Fruit fly (Drosophila melanogaster) whole organism, embryonic: ENCODE data around the gene fru.

ENCODE experiments used
- B-H1 ChIP-seq: fragments of 200-800 bp; sonication (Bioruptor generic); IDR thresholded peaks from 3 replicates; pipeline ENCODE4 v1.3.6; 2022; ENCODE audit warnings: missing biosample characterization, missing genetic modification characterization
- Bdp1 ChIP-seq: fragments of 200-800 bp; sonication (Bioruptor generic); optimal IDR thresholded peaks from 3 replicates; lab custom pipeline; 2016; ENCODE audit warnings: missing biosample characterization, missing genetic modification characterization
- Bteb2 ChIP-seq: fragments of 200-800 bp; sonication (Bioruptor generic); optimal IDR thresholded peaks from 2 replicates; lab custom pipeline; 2016; ENCODE audit warnings: missing biosample characterization, missing genetic modification characterization
- CG10543 ChIP-seq: fragments of 200-800 bp; sonication (Bioruptor generic); optimal IDR thresholded peaks from 3 replicates; lab custom pipeline; 2017; ENCODE audit warnings: missing biosample characterization, mild to moderate bottlenecking, missing genetic modification characterization, moderate library complexity
- CG11695 ChIP-seq: fragments of 200-800 bp; sonication (Bioruptor generic); IDR thresholded peaks from 3 replicates; pipeline ENCODE4 v1.3.6; 2022; ENCODE audit warnings: missing biosample characterization, missing genetic modification characterization
- CG12391 ChIP-seq: fragments of 200-800 bp; sonication (Bioruptor generic); optimal IDR thresholded peaks from 3 replicates; lab custom pipeline; 2018; ENCODE audit warnings: missing biosample characterization, mild to moderate bottlenecking, missing genetic modification characterization, moderate library complexity
- CG14667 ChIP-seq: fragments of 200-800 bp; sonication (Bioruptor generic); IDR thresholded peaks from 2 replicates; pipeline ENCODE4 v1.3.6; 2022; ENCODE audit warnings: missing biosample characterization, missing genetic modification characterization
- CG15269 ChIP-seq: fragments of 200-800 bp; sonication (Bioruptor generic); optimal IDR thresholded peaks from 2 replicates; lab custom pipeline; 2018; ENCODE audit warnings: missing biosample characterization, mild to moderate bottlenecking, missing genetic modification characterization, moderate library complexity
- CG16779 ChIP-seq: fragments of 200-800 bp; sonication (Bioruptor generic); IDR thresholded peaks from 2 replicates; pipeline ENCODE4 v1.3.6; 2022; ENCODE audit warnings: missing biosample characterization, missing genetic modification characterization
- CG17328 ChIP-seq: fragments of 200-800 bp; sonication (Bioruptor generic); IDR thresholded peaks from 2 replicates; pipeline ENCODE4 v1.3.6; 2022; ENCODE audit warnings: missing biosample characterization, missing genetic modification characterization
- CG18764 ChIP-seq: fragments of 200-800 bp; sonication (Bioruptor generic); optimal IDR thresholded peaks from 3 replicates; lab custom pipeline; 2016; ENCODE audit warnings: missing biosample characterization, missing genetic modification characterization
- CG31388 ChIP-seq: fragments of 200-800 bp; sonication (Bioruptor generic); optimal IDR thresholded peaks from 2 replicates; lab custom pipeline; 2016; ENCODE audit warnings: missing biosample characterization, missing genetic modification characterization
- CG3163 ChIP-seq: fragments of 200-800 bp; sonication (Bioruptor generic); optimal IDR thresholded peaks from 3 replicates; lab custom pipeline; 2016; ENCODE audit warnings: missing biosample characterization, missing genetic modification characterization
- CG32767 ChIP-seq: fragments of 200-800 bp; sonication (Bioruptor generic); IDR thresholded peaks from 2 replicates; pipeline ENCODE4 v1.3.6; 2022; ENCODE audit warnings: missing biosample characterization, missing genetic modification characterization
- CG33213 ChIP-seq: fragments of 200-800 bp; sonication (Bioruptor generic); optimal IDR thresholded peaks from 3 replicates; lab custom pipeline; 2016; ENCODE audit warnings: missing biosample characterization, missing genetic modification characterization
- CG6854 ChIP-seq: fragments of 200-800 bp; sonication (Bioruptor generic); optimal IDR thresholded peaks from 3 replicates; lab custom pipeline; 2017; ENCODE audit warnings: missing biosample characterization, mild to moderate bottlenecking, missing genetic modification characterization
- CG7987 ChIP-seq: fragments of 200-800 bp; sonication (Bioruptor generic); optimal IDR thresholded peaks from 2 replicates; lab custom pipeline; 2018; ENCODE audit warnings: missing biosample characterization, mild to moderate bottlenecking, missing genetic modification characterization, moderate library complexity
- CG8281 ChIP-seq: fragments of 200-800 bp; sonication (Bioruptor generic); optimal IDR thresholded peaks from 2 replicates; lab custom pipeline; 2018; ENCODE audit warnings: missing biosample characterization, mild to moderate bottlenecking, missing genetic modification characterization, moderate library complexity
- D19B ChIP-seq: fragments of 200-800 bp; sonication (Bioruptor generic); optimal IDR thresholded peaks from 2 replicates; lab custom pipeline; 2017; ENCODE audit warnings: missing biosample characterization, mild to moderate bottlenecking, missing genetic modification characterization
- Dek ChIP-seq: fragments of 200-800 bp; sonication (Bioruptor generic); optimal IDR thresholded peaks from 3 replicates; lab custom pipeline; 2019; ENCODE audit warnings: missing biosample characterization, mild to moderate bottlenecking, missing genetic modification characterization, moderate library complexity
- Doc3 ChIP-seq: fragments of 200-800 bp; sonication (Bioruptor generic); IDR thresholded peaks from 3 replicates; pipeline ENCODE4 v1.3.6; 2022; ENCODE audit warnings: missing biosample characterization, missing genetic modification characterization; ENCODE audit not compliant: partially characterized antibody
- H15 ChIP-seq: fragments of 200-800 bp; sonication (Bioruptor generic); IDR thresholded peaks from 3 replicates; pipeline ENCODE4 v1.3.6; 2022; ENCODE audit warnings: missing biosample characterization, missing genetic modification characterization
- HLH4C ChIP-seq: fragments of 200-800 bp; sonication (Bioruptor generic); IDR thresholded peaks from 3 replicates; pipeline ENCODE4 v1.3.6; 2022; ENCODE audit warnings: missing biosample characterization, missing genetic modification characterization; ENCODE audit not compliant: partially characterized antibody
- Lpt ChIP-seq: fragments of >200 bp; optimal IDR thresholded peaks from 2 replicates; lab custom pipeline; 2018; ENCODE audit warnings: missing biosample characterization, missing genetic modification characterization
- MESR4 ChIP-seq: fragments of 200-800 bp; sonication (Bioruptor generic); optimal IDR thresholded peaks from 2 replicates; lab custom pipeline; 2018; ENCODE audit warnings: missing biosample characterization, mild to moderate bottlenecking, missing genetic modification characterization, moderate library complexity
- Meics ChIP-seq: fragments of 200-800 bp; sonication (Bioruptor generic); optimal IDR thresholded peaks from 2 replicates; lab custom pipeline; 2017; ENCODE audit warnings: missing biosample characterization, mild to moderate bottlenecking, missing genetic modification characterization
- Neu2 ChIP-seq: fragments of 200-800 bp; sonication (Bioruptor generic); optimal IDR thresholded peaks from 3 replicates; lab custom pipeline; 2016; ENCODE audit warnings: missing biosample characterization, missing genetic modification characterization, borderline replicate concordance
- Optix ChIP-seq: fragments of 200-800 bp; sonication (Bioruptor generic); IDR thresholded peaks from 3 replicates; pipeline ENCODE4 v1.3.6; 2022; ENCODE audit warnings: missing biosample characterization, missing genetic modification characterization
- Spps ChIP-seq: fragments of 200-800 bp; sonication (Bioruptor generic); optimal IDR thresholded peaks from 2 replicates; lab custom pipeline; 2018; ENCODE audit warnings: missing biosample characterization, mild to moderate bottlenecking, missing genetic modification characterization
- Ssrp ChIP-seq: fragments of 200-800 bp; sonication (Bioruptor generic); optimal IDR thresholded peaks from 2 replicates; lab custom pipeline; 2018; ENCODE audit warnings: missing biosample characterization, mild to moderate bottlenecking, missing genetic modification characterization, moderate library complexity
- Xrp1 ChIP-seq: fragments of 200-800 bp; sonication (Bioruptor generic); IDR thresholded peaks from 2 replicates; pipeline ENCODE4 v1.3.6; 2022; ENCODE audit warnings: missing biosample characterization, missing genetic modification characterization
- btn ChIP-seq: fragments of 200-800 bp; sonication (Bioruptor generic); optimal IDR thresholded peaks from 2 replicates; lab custom pipeline; 2016; ENCODE audit warnings: missing biosample characterization, missing genetic modification characterization
- cato ChIP-seq: fragments of 200-800 bp; sonication (Bioruptor generic); optimal IDR thresholded peaks from 2 replicates; lab custom pipeline; 2016; ENCODE audit warnings: missing biosample characterization, missing genetic modification characterization, borderline replicate concordance
- ci ChIP-seq: fragments of 200-800 bp; sonication (Bioruptor generic); IDR thresholded peaks from 3 replicates; pipeline ENCODE4 v1.3.6; 2022; ENCODE audit warnings: missing biosample characterization, missing genetic modification characterization
- crol ChIP-seq: fragments of 200-800 bp; sonication (Bioruptor generic); IDR thresholded peaks from 2 replicates; pipeline ENCODE4 v1.3.6; 2022; ENCODE audit warnings: missing biosample characterization, missing genetic modification characterization
- dpn ChIP-seq, 2 experiments: fragments of 200-800 bp; sonication (Bioruptor generic); optimal IDR thresholded peaks; 3 replicates each; lab custom pipeline; 2016; ENCODE audit warnings: missing biosample characterization in 2 of 2, missing genetic modification characterization in 2 of 2
- emc ChIP-seq: fragments of 200-800 bp; sonication (Bioruptor generic); optimal IDR thresholded peaks from 2 replicates; lab custom pipeline; 2016; ENCODE audit warnings: missing biosample characterization, missing genetic modification characterization
- exex ChIP-seq: fragments of 200-800 bp; sonication (Bioruptor generic); optimal IDR thresholded peaks from 4 replicates; lab custom pipeline; 2018; ENCODE audit warnings: missing biosample characterization, mild to moderate bottlenecking, missing genetic modification characterization, moderate library complexity
- lab ChIP-seq: fragments of 200-800 bp; sonication (Bioruptor generic); optimal IDR thresholded peaks from 3 replicates; lab custom pipeline; 2017; ENCODE audit warnings: missing biosample characterization, missing genetic modification characterization, mild to moderate bottlenecking, moderate library complexity, missing genetic modification reagents
- luna ChIP-seq: fragments of 200-800 bp; sonication (Bioruptor generic); optimal IDR thresholded peaks from 2 replicates; lab custom pipeline; 2016; ENCODE audit warnings: missing biosample characterization, missing genetic modification characterization
- nerfin-1 ChIP-seq: fragments of 200-800 bp; sonication (Bioruptor generic); optimal IDR thresholded peaks from 3 replicates; lab custom pipeline; 2019; ENCODE audit warnings: missing biosample characterization, mild to moderate bottlenecking, missing genetic modification characterization, moderate library complexity
- peb ChIP-seq: fragments of 200-800 bp; sonication (Bioruptor generic); IDR thresholded peaks from 2 replicates; pipeline ENCODE4 v1.3.6; 2022; ENCODE audit warnings: missing biosample characterization, missing genetic modification characterization
- pros ChIP-seq: fragments of 200-800 bp; sonication (Bioruptor generic); optimal IDR thresholded peaks from 3 replicates; lab custom pipeline; 2019; ENCODE audit warnings: missing biosample characterization, mild to moderate bottlenecking, missing genetic modification characterization, moderate library complexity
- ranshi ChIP-seq: fragments of 200-800 bp; sonication (Bioruptor generic); IDR thresholded peaks from 2 replicates; pipeline ENCODE4 v1.3.6; 2022; ENCODE audit warnings: missing biosample characterization, missing genetic modification characterization
- sima ChIP-seq: fragments of 200-800 bp; sonication (Bioruptor generic); optimal IDR thresholded peaks from 2 replicates; lab custom pipeline; 2016; ENCODE audit warnings: missing biosample characterization, missing genetic modification characterization
- slbo ChIP-seq: fragments of 200-800 bp; sonication (Bioruptor generic); IDR thresholded peaks from 2 replicates; pipeline ENCODE4 v1.3.6; 2022; ENCODE audit warnings: missing biosample characterization, missing genetic modification characterization
- ssp ChIP-seq: fragments of 200-800 bp; sonication (Bioruptor generic); IDR thresholded peaks from 2 replicates; pipeline ENCODE4 v1.3.6; 2022; ENCODE audit warnings: missing biosample characterization, missing genetic modification characterization
- stwl ChIP-seq: fragments of 200-800 bp; sonication (Bioruptor generic); optimal IDR thresholded peaks from 3 replicates; lab custom pipeline; 2018; ENCODE audit warnings: missing biosample characterization, mild to moderate bottlenecking, missing genetic modification characterization, moderate library complexity
- wor ChIP-seq: fragments of 200-800 bp; sonication (Bioruptor generic); IDR thresholded peaks from 2 replicates; pipeline ENCODE4 v1.3.6; 2022; ENCODE audit warnings: missing biosample characterization, missing genetic modification characterization

The fru gene

dm6 chr3R:18402549-18403429, 142.6 kb downstream of the fru start, which contains the start of the genes Wdr37 and koko (continued):
- TF ChIP-seq Bdp1 (GFP tag; lab: Kevin White, UChicago): peak; percentile 45
- peak; percentile 97 for TF ChIP-seq wor (GFP tag; lab: Robert Waterston, UW)
- TF ChIP-seq CG12391 (tag; lab: Kevin White, UChicago): peak; percentile 99
- TF ChIP-seq btn (GFP tag; lab: Kevin White, UChicago): peak; percentile 69
- TF ChIP-seq Doc3 (GFP tag; lab: Robert Waterston, UW): peak; percentile 46; the same call in 1 of the 3 replicates
- TF ChIP-seq sima (GFP tag; lab: Kevin White, UChicago): peak; percentile 0
- peak; percentile 96 for TF ChIP-seq CG10543
- TF ChIP-seq CG7987 (GFP tag; lab: Kevin White, UChicago): peak; percentile 61
- TF ChIP-seq CG16779 (GFP tag; lab: Robert Waterston, UW): no peak
- TF ChIP-seq peb (GFP tag; lab: Robert Waterston, UW): peak; percentile 97
- peak; percentile 64; the same call in 2 of the 3 replicates for TF ChIP-seq HLH4C
- TF ChIP-seq nerfin-1: peak; percentile 95
- TF ChIP-seq Bteb2: peak; percentile 70
- peak; percentile 41 for TF ChIP-seq CG3163 (GFP tag; lab: Kevin White, UChicago)
- peak; percentile 36 for TF ChIP-seq emc (GFP tag; lab: Kevin White, UChicago)
- peak; percentile 80 for TF ChIP-seq D19B (GFP tag; lab: Kevin White, UChicago)
- peak; percentile 94 for TF ChIP-seq H15 (GFP tag; lab: Robert Waterston, UW)
- peak; percentile 78 to 96 for TF ChIP-seq dpn (GFP tag; optimal IDR thresholded peaks at IDR 0.05; lab: Kevin White, UChicago)
- peak; percentile 61 for TF ChIP-seq MESR4 (GFP tag; lab: Kevin White, UChicago)
- peak; percentile 48 for TF ChIP-seq CG33213 (GFP tag; lab: Kevin White, UChicago)
- peak; percentile 99 for TF ChIP-seq CG14667 (GFP tag; lab: Robert Waterston, UW)
- TF ChIP-seq crol: peak; percentile 98
- TF ChIP-seq CG11695: peak; percentile 99
- TF ChIP-seq ranshi (GFP tag; lab: Robert Waterston, UW): peak; percentile 98
- TF ChIP-seq Ssrp (tag; lab: Kevin White, UChicago): peak; percentile 97
- TF ChIP-seq Meics: peak; percentile 95
- TF ChIP-seq Neu2 (GFP tag; lab: Kevin White, UChicago): peak; percentile 49
- TF ChIP-seq stwl (tag; lab: Kevin White, UChicago): peak; percentile 94
- TF ChIP-seq cato (GFP tag; lab: Kevin White, UChicago): peak; percentile 94
- TF ChIP-seq B-H1: peak; percentile 95
- TF ChIP-seq Lpt (GFP tag; lab: Kevin White, UChicago): no peak
- TF ChIP-seq exex (tag; lab: Kevin White, UChicago): peak; percentile 85
- peak; percentile 99 for TF ChIP-seq Xrp1 (GFP tag; lab: Robert Waterston, UW)
- peak; percentile 87 for TF ChIP-seq Optix (GFP tag; lab: Robert Waterston, UW)
- TF ChIP-seq CG8281 (tag; lab: Kevin White, UChicago): peak; percentile 86
- peak; percentile 89 for TF ChIP-seq lab (GFP tag; lab: Kevin White, UChicago)
- TF ChIP-seq CG32767 (GFP tag; lab: Robert Waterston, UW): peak; percentile 99
- TF ChIP-seq Dek (tag; lab: Kevin White, UChicago): peak; percentile 97
- peak; percentile 96 for TF ChIP-seq Spps (tag; lab: Kevin White, UChicago)
- peak; percentile 92 for TF ChIP-seq CG31388 (GFP tag; lab: Kevin White, UChicago)
- TF ChIP-seq slbo (GFP tag; lab: Robert Waterston, UW): peak; percentile 99
- TF ChIP-seq CG17328 (GFP tag; lab: Robert Waterston, UW): peak; percentile 97
- TF ChIP-seq pros (GFP tag; lab: Kevin White, UChicago): peak; percentile 57
- TF ChIP-seq CG18764 (GFP tag; lab: Kevin White, UChicago): peak; percentile 94
- peak; percentile 98 for TF ChIP-seq CG15269 (tag; lab: Kevin White, UChicago)
- TF ChIP-seq ssp (GFP tag; lab: Robert Waterston, UW): peak; percentile 95
- peak; percentile 87 for TF ChIP-seq CG6854
- peak; percentile 28 for TF ChIP-seq luna (GFP tag; lab: Kevin White, UChicago)
- peak; percentile 88 for TF ChIP-seq ci (GFP tag; lab: Robert Waterston, UW)
